Fruit fly (Drosophila melanogaster): Measurements from ENCODE around the gene CG10591.

CG10591 gene

DNA sequence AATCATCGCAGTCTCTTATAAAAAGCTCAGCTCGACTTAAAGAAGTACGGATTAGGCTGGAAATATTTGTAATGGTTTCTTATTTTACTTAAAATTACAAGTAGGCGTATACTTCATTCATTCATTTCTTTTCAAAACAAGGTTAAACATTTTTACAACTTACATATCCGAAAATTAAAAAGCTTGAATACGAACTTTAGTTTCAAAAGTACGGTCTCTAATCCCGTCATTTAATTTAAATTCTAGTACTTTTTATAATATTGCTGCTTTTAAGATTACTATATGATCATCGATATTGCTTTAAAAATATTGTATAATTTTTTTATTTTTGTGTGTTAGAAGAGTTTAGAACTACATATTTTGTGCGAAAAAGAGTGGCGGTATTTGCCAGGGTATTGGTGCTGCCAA lies 30.7 kb upstream of the CG10591 start (continued):
- no peak for TF ChIP-seq schlank (tag; optimal IDR thresholded peaks at IDR 0.05)
- TF ChIP-seq HmgZ (tag; optimal IDR thresholded peaks at IDR 0.05), result no peak
- TF ChIP-seq zen (tag; optimal IDR thresholded peaks at IDR 0.05), result no peak
- TF ChIP-seq CG16779 (GFP tag; IDR thresholded peaks at IDR 0.05), result no peak
- TF ChIP-seq CG14441 (GFP tag; IDR thresholded peaks at IDR 0.05), result no peak
- no peak for TF ChIP-seq danr (GFP tag; IDR thresholded peaks at IDR 0.05)
- TF ChIP-seq CG4730 (GFP tag; IDR thresholded peaks at IDR 0.05), result no peak
- TF ChIP-seq Awh (GFP tag; IDR thresholded peaks at IDR 0.05), result no peak
- no peak for TF ChIP-seq Mes4 (GFP tag; optimal IDR thresholded peaks at IDR 0.05)
- TF ChIP-seq ro (GFP tag; IDR thresholded peaks at IDR 0.05), result no peak
- peak; percentile 41; the same call in 2 of the 3 replicates for TF ChIP-seq row (GFP tag; IDR thresholded peaks at IDR 0.05)
- TF ChIP-seq Fer3 (tag; optimal IDR thresholded peaks at IDR 0.05), result no peak
- TF ChIP-seq Lim3 (GFP tag; IDR thresholded peaks at IDR 0.05), result no peak
- no peak for TF ChIP-seq CG17568 (GFP tag; optimal IDR thresholded peaks at IDR 0.05)
- no peak for TF ChIP-seq CG8290 (GFP tag; optimal IDR thresholded peaks at IDR 0.05)
- TF ChIP-seq CG8290 (tag; optimal IDR thresholded peaks at IDR 0.05), result no peak
- no peak for TF ChIP-seq CG2199 (GFP tag; IDR thresholded peaks at IDR 0.05)
- no peak for TF ChIP-seq bbx (GFP tag; IDR thresholded peaks at IDR 0.05; ENCODE audit: partially characterized antibody)
- TF ChIP-seq grn (GFP tag; optimal IDR thresholded peaks at IDR 0.05), result no peak
- no peak for TF ChIP-seq CG1832 (GFP tag; optimal IDR thresholded peaks at IDR 0.05)
- no peak for TF ChIP-seq ranshi (GFP tag; IDR thresholded peaks at IDR 0.05)
- no peak for TF ChIP-seq lab (GFP tag; optimal IDR thresholded peaks at IDR 0.05)
- TF ChIP-seq Ets65A (GFP tag), result peak; percentile 82
- no peak for TF ChIP-seq Sox102F (GFP tag; optimal IDR thresholded peaks at IDR 0.05)
- no peak for TF ChIP-seq aop (GFP tag; IDR thresholded peaks at IDR 0.05)
- TF ChIP-seq fd3F (GFP tag; optimal IDR thresholded peaks at IDR 0.05), result no peak
- TF ChIP-seq usp (GFP tag; optimal IDR thresholded peaks at IDR 0.05), result no peak
- no peak for TF ChIP-seq CG9876 (GFP tag; optimal IDR thresholded peaks at IDR 0.05)
- TF ChIP-seq CG2678 (tag; optimal IDR thresholded peaks at IDR 0.05), result peak; percentile 83
- TF ChIP-seq Rx (GFP tag; IDR thresholded peaks at IDR 0.05), result no peak
- no peak for TF ChIP-seq CG11093 (GFP tag; IDR thresholded peaks at IDR 0.05)
- TF ChIP-seq so (GFP tag; IDR thresholded peaks at IDR 0.05), result no peak
- peak; percentile 63 for TF ChIP-seq CG7556 (GFP tag; optimal IDR thresholded peaks at IDR 0.05)
- TF ChIP-seq CG13894 (tag; optimal IDR thresholded peaks at IDR 0.05), result no peak
- TF ChIP-seq D (optimal IDR thresholded peaks at IDR 0.05), result no peak
- TF ChIP-seq D (GFP tag; optimal IDR thresholded peaks at IDR 0.05), result no peak
- no peak for TF ChIP-seq CG13123 (GFP tag; optimal IDR thresholded peaks at IDR 0.05)
- TF ChIP-seq CG7372 (GFP tag; IDR thresholded peaks at IDR 0.05), result no peak
- no peak for TF ChIP-seq chm (GFP tag; IDR thresholded peaks at IDR 0.05)
- TF ChIP-seq CG8281 (tag; optimal IDR thresholded peaks at IDR 0.05), result no peak
- no peak for TF ChIP-seq Sry-δ (GFP tag; optimal IDR thresholded peaks at IDR 0.05)
- no peak for TF ChIP-seq Dfd (GFP tag; optimal IDR thresholded peaks at IDR 0.05)
- TF ChIP-seq CG2120 (GFP tag; optimal IDR thresholded peaks at IDR 0.05), result peak; percentile 40
- TF ChIP-seq CG15479 (GFP tag; optimal IDR thresholded peaks at IDR 0.05), result no peak
- TF ChIP-seq sim (GFP tag; IDR thresholded peaks at IDR 0.05), result no peak
- TF ChIP-seq Sry-β (GFP tag; optimal IDR thresholded peaks at IDR 0.05), result no peak
- no peak for TF ChIP-seq gcm (GFP tag; optimal IDR thresholded peaks at IDR 0.05)
- peak; percentile 63 for TF ChIP-seq gem (tag; optimal IDR thresholded peaks at IDR 0.05)
- peak in 1 of 2 experiments; percentile 29 for TF ChIP-seq Pdp1 (GFP tag; optimal IDR thresholded peaks at IDR 0.05)
- no peak for TF ChIP-seq onecut (GFP tag; IDR thresholded peaks at IDR 0.05)
- no peak for TF ChIP-seq oc (tag; optimal IDR thresholded peaks at IDR 0.05)
- peak; percentile 20 for TF ChIP-seq CG12391 (tag; optimal IDR thresholded peaks at IDR 0.05)
- TF ChIP-seq fru (optimal IDR thresholded peaks at IDR 0.05), result no peak
- TF ChIP-seq corto (GFP tag; optimal IDR thresholded peaks at IDR 0.05), result no peak
